Worm (Caenorhabditis elegans) whole organism, L1 larva: ENCODE measurements around the gene heh-1.

Source experiments
- ama-1 ChIP-seq: fragments of 150-350 bp; optimal IDR thresholded peaks from 2 replicates; lab custom pipeline; 2014
- fos-1 ChIP-seq: fragments of 150-350 bp; optimal IDR thresholded peaks from 2 replicates; lab custom pipeline; 2014; ENCODE audit warnings: missing biosample characterization, missing genetic modification characterization
- irx-1 ChIP-seq: sonication (generic microtip); optimal IDR thresholded peaks from 2 replicates; lab custom pipeline; 2016; ENCODE audit warnings: missing genetic modification characterization, missing compliant biosample characterization
- lsy-2 ChIP-seq, 2 experiments: fragments of 150-350 bp; optimal IDR thresholded peaks; 2 replicates each; lab custom pipeline; 2014; ENCODE audit warnings: missing biosample characterization in 2 of 2, missing genetic modification characterization in 2 of 2
- nhr-12 ChIP-seq: sonication (generic microtip); optimal IDR thresholded peaks from 2 replicates; lab custom pipeline; 2017; ENCODE audit warnings: missing biosample characterization, missing genetic modification characterization
- nhr-28 ChIP-seq: fragments of 150-350 bp; optimal IDR thresholded peaks from 2 replicates; lab custom pipeline; 2014; ENCODE audit warnings: missing biosample characterization, missing genetic modification characterization
- nhr-76 ChIP-seq: sonication (generic microtip); optimal IDR thresholded peaks from 2 replicates; lab custom pipeline; 2017; ENCODE audit warnings: missing biosample characterization, missing genetic modification characterization
- skn-1 ChIP-seq: fragments of 150-350 bp; optimal IDR thresholded peaks from 2 replicates; lab custom pipeline; 2014; ENCODE audit warnings: missing biosample characterization, missing genetic modification characterization
- unc-130 ChIP-seq: fragments of 150-350 bp; optimal IDR thresholded peaks from 2 replicates; lab custom pipeline; 2017; ENCODE audit warnings: missing biosample characterization, missing genetic modification characterization, inconsistent platforms

- TF ChIP-seq nhr-12 (tag; lab: Kevin White, UChicago) = no peak
- TF ChIP-seq fos-1 (tag; lab: Kevin White, UChicago) = no peak
- TF ChIP-seq skn-1 (tag; lab: Kevin White, UChicago) = no peak
- no peak for TF ChIP-seq ama-1 (lab: Kevin White, UChicago)
- no peak for TF ChIP-seq unc-130
- TF ChIP-seq lsy-2 (tag; optimal IDR thresholded peaks at IDR 0.05; lab: Kevin White, UChicago) = peak in 1 of 2 experiments; percentile 3
- TF ChIP-seq nhr-28 (tag; lab: Kevin White, UChicago) = no peak
- TF ChIP-seq irx-1 (tag; lab: Kevin White, UChicago) = no peak
- TF ChIP-seq nhr-76 (tag; lab: Kevin White, UChicago) = no peak
These were observed 24.8 kb upstream of the heh-1 start for ce11 chrIII:3224102-3224501.
